Worm (Caenorhabditis elegans): ENCODE data around the gene F38E11.9.

The F38E11.9 gene

ce11 chrIV:9464345-9464783 is 20.5 kb upstream of the F38E11.9 start:
- peak; percentile 88 for TF ChIP-seq F49E8.2 (tag; optimal IDR thresholded peaks at IDR 0.05; ENCODE audit: insufficient read depth)
- no peak for TF ChIP-seq sea-2 (GFP tag; IDR thresholded peaks at IDR 0.05)
- TF ChIP-seq attf-3 (GFP tag; conservative IDR thresholded peaks at IDR 0.05): 0 out of 2 replicates have a peak, but pooled peaks have one; percentile 14
- TF ChIP-seq egl-44 (GFP tag; IDR thresholded peaks at IDR 0.05): no peak
- TF ChIP-seq B0019.2 (GFP tag; conservative IDR thresholded peaks at IDR 0.05): 0 out of 2 replicates have a peak, but pooled peaks have one; percentile 16
- TF ChIP-seq madf-10 (tag; optimal IDR thresholded peaks at IDR 0.05): no peak
- no peak for TF ChIP-seq let-607 (tag; optimal IDR thresholded peaks at IDR 0.05)
- no peak for TF ChIP-seq T07F8.4 (tag; optimal IDR thresholded peaks at IDR 0.05)
- no peak for TF ChIP-seq egl-18 (GFP tag; IDR thresholded peaks at IDR 0.05)
- TF ChIP-seq lin-26 (GFP tag; IDR thresholded peaks at IDR 0.05): peak; percentile 67
- TF ChIP-seq K12H6.12 (tag; optimal IDR thresholded peaks at IDR 0.05): no peak
- TF ChIP-seq F37B4.10 (GFP tag; IDR thresholded peaks at IDR 0.05): no peak
- no peak for TF ChIP-seq repo-1 (tag; optimal IDR thresholded peaks at IDR 0.05)
- TF ChIP-seq egrh-3 (GFP tag; IDR thresholded peaks at IDR 0.05): no peak
- TF ChIP-seq snpc-1.1 (tag; optimal IDR thresholded peaks at IDR 0.05; ENCODE audit: insufficient read depth): peak; percentile 95
- peak; percentile 90; the same call in 1 of the 2 replicates for TF ChIP-seq attf-6 (GFP tag; IDR thresholded peaks at IDR 0.05)
- TF ChIP-seq D2030.7 (GFP tag; IDR thresholded peaks at IDR 0.05): peak; percentile 82
- 0 out of 2 replicates have a peak, but pooled peaks have one; percentile 41 for TF ChIP-seq ekl-4 (GFP tag; IDR thresholded peaks at IDR 0.05)
- no peak for TF ChIP-seq Y79H2A.3 (GFP tag; conservative IDR thresholded peaks at IDR 0.05)
- no peak for TF ChIP-seq ccch-3 (GFP tag; optimal IDR thresholded peaks at IDR 0.05)
- TF ChIP-seq akir-1 (GFP tag; optimal IDR thresholded peaks at IDR 0.05): no peak
- TF ChIP-seq ceh-40 (GFP tag; IDR thresholded peaks at IDR 0.05): no peak
- TF ChIP-seq pbrm-1 (GFP tag; IDR thresholded peaks at IDR 0.05): peak; percentile 79
- no peak for TF ChIP-seq mel-28 (tag; optimal IDR thresholded peaks at IDR 0.05; ENCODE audit: borderline replicate concordance)
- TF ChIP-seq hmg-20 (GFP tag; IDR thresholded peaks at IDR 0.05): no peak
- no peak for TF ChIP-seq rpc-1 (optimal IDR thresholded peaks at IDR 0.05)
- TF ChIP-seq rpc-1 (tag; optimal IDR thresholded peaks at IDR 0.05): peak; percentile 9
- TF ChIP-seq snpc-4 (GFP tag; optimal IDR thresholded peaks at IDR 0.05): peak; percentile 91
- peak; percentile 89 to 96 (median 93) for TF ChIP-seq snpc-4 (tag; optimal IDR thresholded peaks at IDR 0.05)
- no peak for TF ChIP-seq nhr-179 (tag; optimal IDR thresholded peaks at IDR 0.05)
- no peak for TF ChIP-seq sdz-38 (tag; optimal IDR thresholded peaks at IDR 0.05)
- TF ChIP-seq ama-1 (optimal IDR thresholded peaks at IDR 0.05): no peak
- TF ChIP-seq ama-1 (GFP tag; optimal IDR thresholded peaks at IDR 0.05): no peak
- TF ChIP-seq ztf-6 (GFP tag; IDR thresholded peaks at IDR 0.05): no peak
- TF ChIP-seq hlh-12 (tag; optimal IDR thresholded peaks at IDR 0.05): no peak
- no peak for TF ChIP-seq F22D6.2 (tag; optimal IDR thresholded peaks at IDR 0.05)
- peak; percentile 41; the same call in 1 of the 2 replicates for TF ChIP-seq rcor-1 (GFP tag; IDR thresholded peaks at IDR 0.05)
- TF ChIP-seq snpc-3.4 (tag; optimal IDR thresholded peaks at IDR 0.05): peak; percentile 88
- TF ChIP-seq hmg-1.2 (GFP tag; IDR thresholded peaks at IDR 0.05): peak; percentile 73
- peak; percentile 81 for TF ChIP-seq snpc-1.3 (tag; optimal IDR thresholded peaks at IDR 0.05; ENCODE audit: insufficient read depth)
- no peak for TF ChIP-seq madf-3 (GFP tag; IDR thresholded peaks at IDR 0.05)
- TF ChIP-seq him-1 (tag; optimal IDR thresholded peaks at IDR 0.05): peak; percentile 84
- TF ChIP-seq lsl-1 (GFP tag; optimal IDR thresholded peaks at IDR 0.05): peak; percentile 45
- TF ChIP-seq T26A5.8 (tag; optimal IDR thresholded peaks at IDR 0.05): no peak
- peak; percentile 29; the same call in 1 of the 2 replicates for TF ChIP-seq hsf-1 (GFP tag; IDR thresholded peaks at IDR 0.05)
